Worm (Caenorhabditis elegans): ENCODE data around the gene srg-69.
A peak's percentile ranks its signal among the peaks of the same experiment; 100 is the strongest.

- TF ChIP-seq ztf-23 (GFP tag; IDR thresholded peaks at IDR 0.05) (no peak), flt-1 (GFP tag; IDR thresholded peaks at IDR 0.05) (0 out of 2 replicates have a peak, but pooled peaks have one; percentile 19)
Measured at ce11 chrII:5326024-5326627, 29.4 kb upstream of the srg-69 start.

All from whole organism, midembryonic.